Worm (Caenorhabditis elegans) whole organism, late embryonic: ENCODE measurements around the gene C24D10.5.

Experiments
- C38D4.7 ChIP-seq: fragments of 200-800 bp; sonication (Bioruptor generic); optimal IDR thresholded peaks from 2 replicates; lab custom pipeline; 2018; ENCODE audit warnings: mild to moderate bottlenecking, missing genetic modification characterization, moderate library complexity, missing compliant biosample characterization
- F13H6.1 ChIP-seq: sonication (generic microtip); optimal IDR thresholded peaks from 2 replicates; lab custom pipeline; 2016; ENCODE audit warnings: missing genetic modification characterization, missing compliant biosample characterization
- T23F11.4 ChIP-seq: fragments of 200-800 bp; sonication (Bioruptor generic); optimal IDR thresholded peaks from 2 replicates; lab custom pipeline; 2018; ENCODE audit warnings: mild to moderate bottlenecking, missing genetic modification characterization, missing compliant biosample characterization
- Y22D7AL.16 ChIP-seq: sonication (generic microtip); optimal IDR thresholded peaks from 2 replicates; lab custom pipeline; 2016; ENCODE audit warnings: missing genetic modification characterization, missing compliant biosample characterization
- ama-1 ChIP-seq: fragments of 150-350 bp; optimal IDR thresholded peaks from 2 replicates; lab custom pipeline; 2014
- ceh-14 ChIP-seq: sonication (generic microtip); optimal IDR thresholded peaks from 2 replicates; lab custom pipeline; 2016; ENCODE audit warnings: missing genotype, missing genetic modification characterization, missing compliant biosample characterization
- ceh-18 ChIP-seq: sonication (generic microtip); optimal IDR thresholded peaks from 2 replicates; lab custom pipeline; 2016; ENCODE audit warnings: missing genetic modification characterization, missing compliant biosample characterization
- ceh-31 ChIP-seq: sonication (generic microtip); optimal IDR thresholded peaks from 2 replicates; lab custom pipeline; 2016; ENCODE audit warnings: missing genetic modification characterization, missing compliant biosample characterization
- ceh-48 ChIP-seq: sonication (generic microtip); optimal IDR thresholded peaks from 2 replicates; lab custom pipeline; 2016; ENCODE audit warnings: missing genetic modification characterization, inconsistent platforms, missing compliant biosample characterization
- dmd-4 ChIP-seq: sonication (generic microtip); optimal IDR thresholded peaks from 2 replicates; lab custom pipeline; 2016; ENCODE audit warnings: borderline replicate concordance, missing genetic modification characterization, missing compliant biosample characterization
- elt-2 ChIP-seq: sonication (generic microtip); optimal IDR thresholded peaks from 2 replicates; lab custom pipeline; 2016; ENCODE audit warnings: missing genetic modification reagents, missing genetic modification characterization, missing compliant biosample characterization
- ets-4 ChIP-seq: sonication (generic microtip); optimal IDR thresholded peaks from 2 replicates; lab custom pipeline; 2016; ENCODE audit warnings: missing genetic modification characterization, missing compliant biosample characterization
- eyg-1 ChIP-seq: sonication (generic microtip); optimal IDR thresholded peaks from 2 replicates; lab custom pipeline; 2016; ENCODE audit warnings: missing genotype, missing genetic modification characterization, missing compliant biosample characterization
- fkh-10 ChIP-seq: fragments of 150-350 bp; optimal IDR thresholded peaks from 2 replicates; lab custom pipeline; 2014; ENCODE audit warnings: missing biosample characterization, missing genetic modification reagents, missing genetic modification characterization
- gmeb-2 ChIP-seq: sonication (generic microtip); optimal IDR thresholded peaks from 2 replicates; lab custom pipeline; 2016; ENCODE audit warnings: missing genetic modification characterization, inconsistent platforms, missing compliant biosample characterization
- hlh-13 ChIP-seq: fragments of 200-800 bp; sonication (Bioruptor generic); optimal IDR thresholded peaks from 2 replicates; lab custom pipeline; 2018; ENCODE audit warnings: mild to moderate bottlenecking, missing genetic modification characterization, missing compliant biosample characterization
- hlh-6 ChIP-seq: sonication (generic microtip); optimal IDR thresholded peaks from 2 replicates; lab custom pipeline; 2016; ENCODE audit warnings: missing genotype, missing genetic modification characterization, missing compliant biosample characterization
- lin-11 ChIP-seq: fragments of 200-800 bp; sonication (Bioruptor generic); optimal IDR thresholded peaks from 2 replicates; lab custom pipeline; 2018; ENCODE audit warnings: mild to moderate bottlenecking, missing genetic modification characterization, missing compliant biosample characterization
- madf-2 ChIP-seq: sonication (generic microtip); optimal IDR thresholded peaks from 2 replicates; lab custom pipeline; 2017; ENCODE audit warnings: missing genetic modification characterization, missing compliant biosample characterization
- mec-3 ChIP-seq: sonication (generic microtip); optimal IDR thresholded peaks from 2 replicates; lab custom pipeline; 2016; ENCODE audit warnings: borderline replicate concordance, missing genetic modification characterization, missing compliant biosample characterization
- nfya-1 ChIP-seq: sonication (generic microtip); optimal IDR thresholded peaks from 2 replicates; lab custom pipeline; 2017; ENCODE audit warnings: missing genetic modification characterization, mild to moderate bottlenecking, missing compliant biosample characterization, antibody characterized with exemption, moderate library complexity
- npax-4 ChIP-seq: sonication (generic microtip); optimal IDR thresholded peaks from 2 replicates; lab custom pipeline; 2016; ENCODE audit warnings: missing genetic modification characterization, missing compliant biosample characterization
- odd-2 ChIP-seq: sonication (generic microtip); optimal IDR thresholded peaks from 2 replicates; lab custom pipeline; 2017; ENCODE audit warnings: antibody characterized with exemption, mild to moderate bottlenecking, missing genetic modification characterization, missing compliant biosample characterization
- pag-3 ChIP-seq: sonication (generic microtip); optimal IDR thresholded peaks from 2 replicates; lab custom pipeline; 2016; ENCODE audit warnings: missing compliant biosample characterization, missing genetic modification characterization, borderline replicate concordance
- pax-1 ChIP-seq: fragments of 150-350 bp; optimal IDR thresholded peaks from 2 replicates; lab custom pipeline; 2014; ENCODE audit warnings: missing biosample characterization, missing genetic modification characterization
- pha-4 ChIP-seq: fragments of 150-350 bp; optimal IDR thresholded peaks from 2 replicates; lab custom pipeline; 2018; ENCODE audit warnings: missing biosample characterization, missing genetic modification reagents, missing genetic modification characterization
- ref-2 ChIP-seq: sonication (generic microtip); optimal IDR thresholded peaks from 2 replicates; lab custom pipeline; 2016; ENCODE audit warnings: missing genetic modification characterization, missing compliant biosample characterization
- rnt-1 ChIP-seq: sonication (generic microtip); optimal IDR thresholded peaks from 2 replicates; lab custom pipeline; 2016; ENCODE audit warnings: missing genetic modification characterization, missing compliant biosample characterization
- sdc-2 ChIP-seq: sonication (generic microtip); optimal IDR thresholded peaks from 2 replicates; lab custom pipeline; 2016; ENCODE audit warnings: missing genotype, missing genetic modification characterization, missing compliant biosample characterization
- syd-9 ChIP-seq: sonication (generic microtip); optimal IDR thresholded peaks from 2 replicates; lab custom pipeline; 2016; ENCODE audit warnings: mild to moderate bottlenecking, missing genetic modification characterization, moderate library complexity, missing compliant biosample characterization
- tbx-2 ChIP-seq: sonication (generic microtip); optimal IDR thresholded peaks from 2 replicates; lab custom pipeline; 2016; ENCODE audit warnings: missing genetic modification characterization, missing compliant biosample characterization
- tbx-7 ChIP-seq: sonication (generic microtip); optimal IDR thresholded peaks from 2 replicates; lab custom pipeline; 2016; ENCODE audit warnings: missing genotype, missing genetic modification characterization, missing compliant biosample characterization
- unc-42 ChIP-seq: sonication (generic microtip); optimal IDR thresholded peaks from 2 replicates; lab custom pipeline; 2016; ENCODE audit warnings: missing genotype, missing genetic modification characterization, missing compliant biosample characterization
- unc-55 ChIP-seq: sonication (generic microtip); optimal IDR thresholded peaks from 2 replicates; lab custom pipeline; 2017; ENCODE audit warnings: missing biosample characterization, missing genetic modification reagents, missing genetic modification characterization
- unc-86 ChIP-seq: sonication (generic microtip); optimal IDR thresholded peaks from 2 replicates; lab custom pipeline; 2016; ENCODE audit warnings: missing genetic modification characterization, missing compliant biosample characterization
- ztf-16 ChIP-seq: sonication (generic microtip); optimal IDR thresholded peaks from 2 replicates; lab custom pipeline; 2017; ENCODE audit warnings: missing genetic modification characterization, missing compliant biosample characterization

The C24D10.5 gene

DNA sequence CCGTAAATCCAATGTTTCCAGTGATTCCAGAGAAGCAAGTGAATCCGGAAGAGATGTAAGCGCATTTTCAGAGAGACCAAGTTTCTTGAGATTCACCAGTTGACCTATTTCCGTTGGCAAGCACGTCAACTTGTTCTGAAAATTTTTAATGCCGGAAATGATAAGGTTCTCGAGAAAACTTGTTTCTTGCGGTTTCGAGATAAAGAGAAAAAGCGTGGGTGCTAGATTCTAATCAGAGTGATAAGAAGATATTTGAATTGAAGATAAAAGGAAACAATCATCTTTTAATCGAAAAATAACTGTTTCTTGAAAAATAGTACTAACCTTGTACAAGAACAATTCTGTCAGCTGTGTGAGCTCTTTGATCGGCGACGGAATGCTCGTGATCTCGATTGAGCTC lies 18.1 kb upstream of the C24D10.5 start:
- no peak for TF ChIP-seq lin-11 (tag; lab: Kevin White, UChicago)
- no peak for TF ChIP-seq ceh-31 (tag; lab: Kevin White, UChicago)
- no peak for TF ChIP-seq fkh-10 (GFP tag; lab: Kevin White, UChicago)
- TF ChIP-seq ceh-18, result no peak
- TF ChIP-seq ets-4, result no peak

DNA sequence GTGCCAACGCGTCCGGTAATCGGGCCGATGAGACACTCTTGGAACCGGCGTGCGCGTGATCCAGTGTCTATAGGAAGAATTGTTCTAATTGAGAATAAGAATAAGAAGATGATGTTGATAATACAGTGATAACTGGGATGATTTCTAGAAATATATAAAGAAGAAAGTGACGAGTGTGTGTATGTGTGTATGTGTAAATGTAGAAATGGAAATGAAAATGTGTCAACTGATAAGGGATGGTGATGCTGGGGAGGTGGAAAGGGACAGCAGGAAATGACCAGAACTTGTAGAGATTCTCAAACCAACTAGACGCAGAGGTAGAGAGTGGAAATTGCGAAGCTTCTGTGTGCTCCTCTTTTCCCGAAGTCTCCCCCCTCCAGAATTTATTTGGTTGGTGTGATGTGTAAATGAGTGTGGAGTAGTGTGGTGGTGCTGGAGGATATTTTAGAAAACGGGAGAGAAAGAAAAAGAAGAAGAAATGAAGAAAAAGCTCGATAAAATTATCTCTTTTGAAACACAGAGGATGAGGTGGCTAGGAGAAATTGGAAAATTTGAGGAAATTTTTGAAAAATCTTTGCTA lies 16.0 kb upstream of the C24D10.5 start:
- TF ChIP-seq pax-1 (tag; lab: Kevin White, UChicago) (no peak), ceh-18 (peak; percentile 66), ref-2 (tag; lab: Kevin White, UChicago) (no peak), tbx-2 (tag; lab: Kevin White, UChicago) (peak; percentile 17), ceh-31 (tag; lab: Kevin White, UChicago) (peak; percentile 27), F13H6.1 (tag; lab: Kevin White, UChicago) (no peak), pag-3 (tag; lab: Kevin White, UChicago) (no peak), unc-86 (no peak), dmd-4 (tag; lab: Kevin White, UChicago) (no peak), ztf-16 (tag; lab: Kevin White, UChicago) (no peak), unc-42 (tag; lab: Kevin White, UChicago) (peak; percentile 42), rnt-1 (peak; percentile 5), T23F11.4 (GFP tag; lab: Kevin White, UChicago) (no peak), nfya-1 (tag; lab: Kevin White, UChicago) (peak; percentile 60), unc-55 (peak; percentile 25), npax-4 (tag; lab: Kevin White, UChicago) (no peak), mec-3 (tag; lab: Kevin White, UChicago) (no peak), elt-2 (no peak)

DNA sequence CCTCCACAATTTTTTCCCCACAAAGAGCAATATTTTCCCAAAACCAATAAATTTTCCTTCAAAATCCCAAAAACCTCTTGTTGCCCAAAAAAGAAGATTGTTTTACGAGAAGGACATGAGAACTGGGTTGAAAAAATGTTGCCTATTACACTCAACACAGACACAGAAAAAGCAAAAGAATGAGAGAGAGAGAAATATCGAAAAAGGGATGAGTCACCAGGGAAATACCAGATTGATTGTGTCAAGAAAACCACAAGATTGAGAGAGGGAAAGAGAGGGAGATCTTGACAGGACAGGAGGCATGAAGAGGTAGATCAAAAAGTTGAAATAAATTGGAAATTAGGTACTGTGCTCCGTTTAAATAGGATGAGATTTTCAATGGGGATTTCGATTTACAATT lies 15.1 kb upstream of the C24D10.5 start:
- TF ChIP-seq sdc-2 (tag; lab: Kevin White, UChicago), result no peak
- no peak for TF ChIP-seq ceh-48 (tag; lab: Kevin White, UChicago)
- TF ChIP-seq C38D4.7 (GFP tag; lab: Kevin White, UChicago), result no peak
- no peak for TF ChIP-seq gmeb-2 (tag; lab: Kevin White, UChicago)
- TF ChIP-seq dmd-4 (tag; lab: Kevin White, UChicago), result no peak
- no peak for TF ChIP-seq eyg-1 (tag; lab: Kevin White, UChicago)
- no peak for TF ChIP-seq unc-42 (tag; lab: Kevin White, UChicago)
- TF ChIP-seq hlh-13, result no peak
- no peak for TF ChIP-seq rnt-1
- no peak for TF ChIP-seq madf-2 (tag; lab: Kevin White, UChicago)
- no peak for TF ChIP-seq hlh-6
- no peak for TF ChIP-seq tbx-7 (tag; lab: Kevin White, UChicago)
- no peak for TF ChIP-seq fkh-10 (GFP tag; lab: Kevin White, UChicago)
- TF ChIP-seq, all 69 proteins: peak for 0

DNA sequence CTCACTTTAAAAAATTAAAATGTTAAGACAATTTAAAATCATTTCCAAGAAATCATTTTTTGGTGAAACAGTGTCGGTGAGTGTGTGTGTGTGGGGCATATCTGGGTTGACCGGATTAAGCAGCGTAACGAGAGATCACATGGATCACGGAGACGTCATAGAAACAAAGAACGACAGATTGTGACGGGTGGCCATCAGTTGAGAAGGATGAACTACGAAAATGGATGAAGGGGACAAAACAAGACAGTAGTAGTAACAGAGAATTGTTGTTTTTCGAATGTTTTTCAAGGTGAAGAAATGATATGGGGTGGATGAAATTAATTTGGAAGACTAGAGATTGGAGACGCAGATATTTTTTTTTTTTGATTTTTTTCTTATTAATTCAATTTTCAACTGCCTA lies 13.4 kb upstream of the C24D10.5 start:
- TF ChIP-seq unc-55 (peak; percentile 15), odd-2 (no peak), Y22D7AL.16 (tag; lab: Kevin White, UChicago) (no peak), pha-4 (tag; lab: Kevin White, UChicago) (no peak), ama-1 (lab: Kevin White, UChicago) (no peak), ceh-14 (tag; lab: Kevin White, UChicago) (no peak), syd-9 (tag; lab: Kevin White, UChicago) (no peak)
